Fruit fly (Drosophila melanogaster): Measurements from ENCODE around the gene CG14315.
A peak's percentile ranks its signal among the peaks of the same experiment; 100 is the strongest.

Gene CG14315

DNA sequence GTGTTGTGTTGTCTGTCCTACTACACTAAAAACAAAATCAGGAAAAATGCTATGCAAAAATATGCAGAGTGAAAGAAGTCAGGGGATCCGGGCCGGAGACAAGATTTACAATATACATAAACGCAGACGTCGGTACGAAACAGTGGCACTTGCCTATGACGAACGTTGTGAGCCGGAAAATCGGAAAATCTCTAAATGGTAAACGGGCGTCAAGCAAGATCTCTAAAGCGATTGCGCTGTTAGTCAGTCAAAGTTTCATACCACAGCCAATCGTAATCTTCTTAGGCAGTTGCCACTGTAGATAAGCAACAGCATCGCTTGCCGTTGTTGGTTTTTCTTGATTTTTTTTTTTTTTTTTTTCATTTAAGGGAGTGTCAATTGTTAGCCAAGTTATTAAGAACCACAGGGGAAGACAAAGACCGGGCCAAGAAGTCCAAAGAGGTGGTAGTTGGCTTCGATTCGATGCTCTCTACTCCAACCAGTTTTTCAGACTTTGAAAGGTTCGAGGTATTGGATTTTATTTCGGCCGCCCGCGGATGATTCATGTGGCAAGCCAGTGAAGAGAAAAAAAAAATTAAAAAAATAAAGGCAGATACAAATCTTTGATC is 33.4 kb upstream of the CG14315 start (continued):
- TF ChIP-seq nau (GFP tag; optimal IDR thresholded peaks at IDR 0.05): peak; percentile 41

- no peak for TF ChIP-seq Dip2 (GFP tag; IDR thresholded peaks at IDR 0.05)
- TF ChIP-seq CG4360 (GFP tag; IDR thresholded peaks at IDR 0.05): peak; percentile 86
- TF ChIP-seq mld (GFP tag; IDR thresholded peaks at IDR 0.05; ENCODE audit: partially characterized antibody): 0 out of 3 replicates have a peak, but pooled peaks have one; percentile 29
Measured at dm6 chr3R:18130720-18131119, 27.8 kb upstream of the CG14315 start.

DNA sequence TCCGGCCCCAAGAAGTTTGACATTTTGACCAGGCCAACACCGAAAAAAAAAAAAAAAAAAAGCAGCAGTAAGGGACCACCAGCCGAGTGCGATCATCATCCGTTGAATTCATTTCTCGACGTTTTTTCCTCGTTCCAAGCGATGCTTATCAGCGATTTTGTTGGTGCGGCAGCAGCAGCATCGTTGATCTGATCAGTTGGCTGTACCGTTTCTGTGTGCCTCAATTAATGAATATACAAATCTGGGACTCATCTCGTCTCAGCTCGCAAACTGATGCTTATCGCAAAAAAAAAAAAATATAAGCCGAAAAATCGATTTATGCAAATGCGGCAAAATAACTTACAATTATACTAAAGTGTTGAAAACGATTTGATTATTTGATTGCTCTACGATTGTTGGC is 13.6 kb upstream of the CG14315 start:
- peak; percentile 68 for TF ChIP-seq Awh (GFP tag; IDR thresholded peaks at IDR 0.05)
- peak; percentile 15 for TF ChIP-seq sqz (GFP tag; optimal IDR thresholded peaks at IDR 0.05)
- no peak for TF ChIP-seq gsb (GFP tag; IDR thresholded peaks at IDR 0.05)
- peak; percentile 48 for TF ChIP-seq Ets65A (GFP tag)
- peak; percentile 95 for TF ChIP-seq grn (GFP tag; optimal IDR thresholded peaks at IDR 0.05)
- no peak for TF ChIP-seq CG5953 (GFP tag; IDR thresholded peaks at IDR 0.05)
- peak; percentile 7 for TF ChIP-seq sens (GFP tag)

DNA sequence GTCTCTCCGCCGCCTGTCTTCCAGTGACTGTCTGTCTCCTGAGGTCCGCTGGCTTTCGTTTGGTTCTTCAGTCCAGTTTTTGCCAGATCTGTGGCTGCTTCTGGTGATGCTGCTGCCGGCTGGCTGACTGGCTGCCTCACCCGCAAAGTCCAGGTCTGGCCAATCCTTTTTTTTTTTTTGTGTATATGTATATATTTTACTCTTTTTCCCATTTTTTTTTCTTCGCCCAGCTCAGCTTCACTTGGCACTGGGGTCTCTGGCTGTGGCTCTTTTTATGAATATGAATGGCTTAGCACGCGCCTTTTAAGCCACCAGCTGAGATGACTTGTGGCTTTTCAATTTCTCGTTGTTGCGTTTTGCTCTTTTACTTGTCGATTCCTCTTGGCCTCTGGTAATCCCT is 11.9 kb upstream of the CG14315 start:
- TF ChIP-seq Ets65A (GFP tag) (peak; percentile 54), bsh (GFP tag; optimal IDR thresholded peaks at IDR 0.05) (peak in 1 of 2 experiments; percentile 49), ttk (GFP tag; IDR thresholded peaks at IDR 0.05) (no peak), CG7372 (GFP tag; IDR thresholded peaks at IDR 0.05) (no peak), CG3838 (GFP tag; optimal IDR thresholded peaks at IDR 0.05) (no peak), nom (GFP tag; optimal IDR thresholded peaks at IDR 0.05) (peak; percentile 88), CG9727 (GFP tag; optimal IDR thresholded peaks at IDR 0.05) (no peak)

DNA sequence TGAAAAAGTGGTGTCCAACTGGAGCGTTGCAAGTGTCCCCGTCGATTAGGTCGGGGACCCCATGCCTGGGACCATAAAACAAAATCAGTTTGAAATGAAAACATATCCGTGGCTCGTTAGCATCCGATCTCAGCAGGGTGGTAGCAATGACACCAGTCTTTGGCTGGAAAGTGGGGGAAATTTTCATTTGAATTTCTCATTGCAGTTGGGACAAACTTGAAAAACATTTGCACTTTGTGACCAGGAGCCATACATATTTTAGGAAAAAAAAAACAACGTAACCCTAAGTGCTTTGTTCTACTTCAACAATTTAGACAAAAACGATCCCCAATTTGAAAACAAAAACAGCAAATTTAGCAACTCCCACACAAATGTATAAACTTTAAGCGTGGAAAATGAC is 6.7 kb upstream of the CG14315 start, which contains the start of gene CG14316:
Gene CG14316 (plus strand): TSS at position 301 of the 400 bp plus-strand sequence.
- no peak for TF ChIP-seq cg (GFP tag; optimal IDR thresholded peaks at IDR 0.05)
- TF ChIP-seq dm (GFP tag; optimal IDR thresholded peaks at IDR 0.05): no peak
- no peak for TF ChIP-seq Nf-YA (GFP tag; IDR thresholded peaks at IDR 0.05)
- TF ChIP-seq sens (GFP tag): no peak
- no peak for TF ChIP-seq Ravus (GFP tag; IDR thresholded peaks at IDR 0.05)
- no peak for TF ChIP-seq CG32772 (GFP tag; IDR thresholded peaks at IDR 0.05)

- TF ChIP-seq CG15696 (tag; optimal IDR thresholded peaks at IDR 0.05) (no peak), ewg (GFP tag; optimal IDR thresholded peaks at IDR 0.05) (peak; percentile 61), her (GFP tag; optimal IDR thresholded peaks at IDR 0.05) (no peak), CG1603 (tag; optimal IDR thresholded peaks at IDR 0.05) (no peak), CG34376 (GFP tag; optimal IDR thresholded peaks at IDR 0.05) (no peak), btn (GFP tag; optimal IDR thresholded peaks at IDR 0.05) (no peak), twi (tag; optimal IDR thresholded peaks at IDR 0.05) (no peak), CG2116 (GFP tag; optimal IDR thresholded peaks at IDR 0.05) (no peak), CG17568 (GFP tag; optimal IDR thresholded peaks at IDR 0.05) (no peak), CG12391 (tag; optimal IDR thresholded peaks at IDR 0.05) (no peak), Pdp1 (GFP tag; optimal IDR thresholded peaks at IDR 0.05) (no peak), h (optimal IDR thresholded peaks at IDR 0.05) (no peak), grau (tag; optimal IDR thresholded peaks at IDR 0.05) (no peak), CG16863 (GFP tag; optimal IDR thresholded peaks at IDR 0.05) (no peak), NC2β (GFP tag; optimal IDR thresholded peaks at IDR 0.05) (no peak), D (optimal IDR thresholded peaks at IDR 0.05) (no peak), D (GFP tag; optimal IDR thresholded peaks at IDR 0.05) (no peak), ci (GFP tag; IDR thresholded peaks at IDR 0.05) (0 out of 3 replicates have a peak, but pooled peaks have one; percentile 12), CG14667 (GFP tag; IDR thresholded peaks at IDR 0.05) (no peak), danr (GFP tag; IDR thresholded peaks at IDR 0.05) (no peak), Drgx (GFP tag; IDR thresholded peaks at IDR 0.05) (0 out of 2 replicates have a peak, but pooled peaks have one; percentile 5), CG32772 (GFP tag; IDR thresholded peaks at IDR 0.05) (0 out of 2 replicates have a peak, but pooled peaks have one; percentile 27)
Measured at dm6 chr3R:18153698-18154097, 4.8 kb upstream of the CG14315 start.

Data from whole organism, embryonic.